Worm (Caenorhabditis elegans): ENCODE results near the gene ZK899.6.

DNA sequence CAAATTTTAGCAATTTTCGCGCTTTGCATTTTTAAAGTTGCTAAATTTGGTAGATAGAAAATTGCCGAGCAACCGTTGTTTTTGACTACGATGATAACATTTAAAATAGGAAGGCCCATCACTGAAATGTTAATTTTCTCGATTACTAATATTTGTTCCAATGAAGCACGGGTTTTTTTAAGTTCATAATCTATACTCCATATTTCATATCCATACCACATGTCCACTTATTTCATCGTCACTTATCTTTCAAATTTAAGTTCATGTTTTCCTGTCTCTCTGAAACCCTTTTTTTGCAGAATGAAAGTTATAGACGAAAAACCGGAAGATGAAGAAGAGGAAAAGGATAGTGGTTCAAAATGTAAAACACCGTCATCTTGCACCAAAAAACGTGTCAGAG, 9.0 kb downstream of the ZK899.6 start, which contains the start of gene gap-2:
- no peak for TF ChIP-seq dao-5 (tag; optimal IDR thresholded peaks at IDR 0.05)
- no peak for TF ChIP-seq him-1 (tag; optimal IDR thresholded peaks at IDR 0.05)
